Worm (Caenorhabditis elegans) whole organism, L4/young adult: Measurements from ENCODE around the gene F32D8.5.

Experiments used
- W03F9.2 ChIP-seq: fragments of 150-350 bp; optimal IDR thresholded peaks from 2 replicates; lab custom pipeline; 2014; ENCODE audit warnings: missing biosample characterization, missing genetic modification characterization
- dao-5 ChIP-seq: sonication (generic microtip); optimal IDR thresholded peaks from 2 replicates; lab custom pipeline; 2016; ENCODE audit warnings: missing genotype, missing genetic modification characterization, moderate library complexity, missing compliant biosample characterization
- him-1 ChIP-seq: sonication (generic microtip); optimal IDR thresholded peaks from 2 replicates; lab custom pipeline; 2016; ENCODE audit warnings: missing genotype, missing genetic modification reagents, missing genetic modification characterization, missing compliant biosample characterization

DNA sequence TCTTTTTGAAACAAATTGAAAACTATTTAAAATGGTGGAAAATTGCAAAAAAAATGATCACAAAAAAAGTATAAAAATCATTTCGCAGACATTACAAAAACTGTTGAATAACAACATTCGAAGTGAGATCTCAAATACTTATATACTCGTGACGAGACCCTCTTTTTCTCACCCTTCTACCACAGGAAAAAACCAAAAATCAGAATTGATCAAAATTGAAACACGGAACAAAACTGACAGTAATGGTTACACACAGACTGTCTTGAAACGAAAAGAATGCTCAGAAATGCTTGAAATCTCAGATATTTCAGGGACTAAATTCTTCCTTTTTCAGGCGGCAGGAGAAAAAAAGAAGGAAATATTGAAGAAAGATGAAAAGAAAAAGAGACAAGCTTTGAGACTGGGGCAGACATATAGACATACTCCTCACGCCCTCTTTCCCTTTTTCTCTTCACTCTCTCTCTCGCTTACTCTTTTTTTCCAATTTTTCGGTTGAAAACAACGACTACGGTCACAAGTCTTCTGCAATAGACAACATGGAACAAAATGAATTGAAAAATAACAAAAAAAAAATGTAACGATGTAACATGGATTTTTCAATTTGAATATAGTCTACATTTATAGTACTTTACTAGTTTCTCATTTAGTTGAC, 32.9 kb upstream of the F32D8.5 start:
- TF ChIP-seq dao-5 (tag; lab: Kevin White, UChicago) (no peak), W03F9.2 (tag; lab: Kevin White, UChicago) (no peak), him-1 (tag; lab: Kevin White, UChicago) (no peak)
